Fruit fly (Drosophila melanogaster): ENCODE results near the gene CG9449.

DNA sequence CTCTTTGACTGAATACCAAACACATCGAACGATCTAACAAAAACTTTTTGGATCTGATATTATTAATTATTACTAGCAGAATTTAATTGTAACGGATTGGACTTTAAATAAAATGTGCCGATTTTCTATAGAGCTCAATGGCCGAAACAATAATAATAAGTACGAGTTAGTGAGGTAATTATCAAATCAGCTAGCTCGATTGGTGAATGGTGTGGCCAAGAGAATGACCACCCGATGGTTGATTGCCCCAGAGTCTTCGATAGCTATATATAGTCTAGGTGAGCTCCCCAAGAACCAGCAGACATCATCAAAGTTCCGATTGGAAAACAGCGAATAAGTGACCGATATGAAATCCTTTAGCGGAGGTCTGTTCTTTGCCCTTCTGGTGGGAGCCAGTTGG lies 21.8 kb upstream of the CG9449 start, which contains the start of gene Cpr76Bb:
- TF ChIP-seq CTCF (optimal IDR thresholded peaks at IDR 0.05) (no peak), CG8478 (optimal IDR thresholded peaks at IDR 0.05) (no peak)
